Worm (Caenorhabditis elegans): Measurements from ENCODE around the gene F58F6.5.

DNA sequence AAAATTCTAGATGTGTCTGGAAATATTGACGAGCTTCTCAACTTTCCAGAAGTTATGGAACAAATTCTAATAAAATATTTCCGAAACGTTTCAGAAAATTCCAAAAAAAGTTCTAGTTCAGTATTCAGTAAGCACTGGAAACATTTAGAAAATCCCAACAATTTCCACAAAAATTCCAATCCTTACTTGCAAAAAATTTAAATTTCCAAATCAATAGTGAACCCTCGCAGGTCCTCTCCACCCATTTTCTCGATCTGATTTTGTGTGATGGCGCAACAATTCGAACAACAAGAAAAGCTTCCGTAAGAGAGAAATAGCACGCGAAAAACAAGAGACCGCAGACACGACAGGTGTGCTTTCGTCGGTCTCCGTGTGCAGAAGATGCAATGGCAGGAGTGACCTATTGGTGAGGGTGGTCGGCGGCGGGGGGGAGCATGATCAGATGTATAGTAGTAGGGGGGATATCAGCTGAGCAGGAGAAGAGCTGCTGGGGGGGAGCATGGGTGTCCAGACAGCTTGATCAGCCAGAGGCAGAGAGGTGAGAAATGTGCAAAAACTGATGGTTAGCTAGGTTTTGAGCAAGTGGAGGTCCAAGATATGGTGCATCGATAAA, 18.2 kb downstream of the F58F6.5 start:
- no peak for TF ChIP-seq D1046.2 (GFP tag; IDR thresholded peaks at IDR 0.05)
- no peak for TF ChIP-seq unc-62 (GFP tag; optimal IDR thresholded peaks at IDR 0.05 in 1 of 2)
- no peak for TF ChIP-seq unc-62 (tag; optimal IDR thresholded peaks at IDR 0.05)
- TF ChIP-seq zfp-3 (GFP tag; conservative IDR thresholded peaks at IDR 0.05): no peak
- TF ChIP-seq Y75B8A.6 (GFP tag; IDR thresholded peaks at IDR 0.05): no peak
- TF ChIP-seq nhr-41 (GFP tag; IDR thresholded peaks at IDR 0.05): no peak
- no peak for TF ChIP-seq mdt-29 (GFP tag; IDR thresholded peaks at IDR 0.05)
- no peak for TF ChIP-seq fkh-10 (GFP tag; optimal IDR thresholded peaks at IDR 0.05)
- TF ChIP-seq hmg-1.1 (GFP tag; IDR thresholded peaks at IDR 0.05): no peak
- no peak for TF ChIP-seq fos-1 (tag; optimal IDR thresholded peaks at IDR 0.05)
- TF ChIP-seq snpc-4 (tag; optimal IDR thresholded peaks at IDR 0.05): no peak

Measured in whole organism, L4 larva.